Fruit fly (Drosophila melanogaster) whole organism, embryonic: ENCODE data around the gene CG2841.

ENCODE experiments used
- Asciz ChIP-seq: fragments of 200-800 bp; sonication (Bioruptor generic); optimal IDR thresholded peaks from 2 replicates; lab custom pipeline; 2017; ENCODE audit warnings: missing biosample characterization, mild to moderate bottlenecking, missing genetic modification characterization, missing genetic modification reagents
- Atf-2 ChIP-seq: fragments of 200-800 bp; sonication (Bioruptor generic); optimal IDR thresholded peaks from 2 replicates; lab custom pipeline; 2016; ENCODE audit warnings: missing biosample characterization, missing genetic modification characterization
- Bteb2 ChIP-seq: fragments of 200-800 bp; sonication (Bioruptor generic); optimal IDR thresholded peaks from 2 replicates; lab custom pipeline; 2016; ENCODE audit warnings: missing biosample characterization, missing genetic modification characterization
- CG11696 ChIP-seq: fragments of 200-800 bp; sonication (Bioruptor generic); IDR thresholded peaks from 2 replicates; pipeline ENCODE4 v1.3.6; 2022; ENCODE audit warnings: missing biosample characterization, missing genetic modification characterization
- CG13123 ChIP-seq: fragments of 200-800 bp; sonication (Bioruptor generic); optimal IDR thresholded peaks from 2 replicates; lab custom pipeline; 2016; ENCODE audit warnings: missing biosample characterization, missing genetic modification characterization
- CG15011 ChIP-seq: fragments of 200-800 bp; sonication (Bioruptor generic); optimal IDR thresholded peaks from 3 replicates; lab custom pipeline; 2018; ENCODE audit warnings: missing biosample characterization, mild to moderate bottlenecking, missing genetic modification characterization
- CG15696 ChIP-seq: fragments of 200-800 bp; sonication (Bioruptor generic); optimal IDR thresholded peaks from 2 replicates; lab custom pipeline; 2019; ENCODE audit warnings: missing biosample characterization, mild to moderate bottlenecking, missing genetic modification characterization, moderate library complexity
- CG2889 ChIP-seq: fragments of 200-800 bp; sonication (Bioruptor generic); IDR thresholded peaks from 3 replicates; pipeline ENCODE4 v1.3.6; 2022; ENCODE audit warnings: missing biosample characterization, missing genetic modification characterization
- CG31441 ChIP-seq: fragments of 200-800 bp; sonication (Bioruptor generic); IDR thresholded peaks from 2 replicates; pipeline ENCODE4 v1.3.6; 2022; ENCODE audit warnings: missing biosample characterization, missing genetic modification characterization
- CG34422 ChIP-seq: fragments of 200-800 bp; sonication (Bioruptor generic); IDR thresholded peaks from 3 replicates; pipeline ENCODE4 v1.3.6; 2022; ENCODE audit warnings: missing biosample characterization, missing genetic modification characterization
- CG3995 ChIP-seq: fragments of 200-800 bp; sonication (Bioruptor generic); optimal IDR thresholded peaks from 3 replicates; lab custom pipeline; 2016; ENCODE audit warnings: missing biosample characterization, missing genetic modification characterization
- CG4282 ChIP-seq: fragments of 200-800 bp; sonication (Bioruptor generic); optimal IDR thresholded peaks from 2 replicates; lab custom pipeline; 2016; ENCODE audit warnings: missing biosample characterization, missing genetic modification characterization
- CG8765 ChIP-seq: fragments of 200-800 bp; sonication (Bioruptor generic); IDR thresholded peaks from 2 replicates; pipeline ENCODE4 v1.3.6; 2022; ENCODE audit warnings: missing biosample characterization, missing genetic modification characterization
- CTCF ChIP-seq: fragments of 200-800 bp; sonication (Bioruptor generic); optimal IDR thresholded peaks from 2 replicates; lab custom pipeline; 2017; ENCODE audit warnings: missing biosample characterization, mild to moderate bottlenecking, missing genetic modification characterization, moderate library complexity
- CkIIα-i1 ChIP-seq: fragments of 200-800 bp; sonication (Bioruptor generic); IDR thresholded peaks from 2 replicates; pipeline ENCODE4 v1.3.6; 2022; ENCODE audit warnings: missing biosample characterization, missing genetic modification characterization
- D19B ChIP-seq: fragments of 200-800 bp; sonication (Bioruptor generic); optimal IDR thresholded peaks from 2 replicates; lab custom pipeline; 2017; ENCODE audit warnings: missing biosample characterization, mild to moderate bottlenecking, missing genetic modification characterization
- Doc2 ChIP-seq: fragments of 200-800 bp; sonication (Bioruptor generic); IDR thresholded peaks from 2 replicates; pipeline ENCODE4 v1.3.6; 2022; ENCODE audit warnings: missing biosample characterization, missing genetic modification characterization
- Doc3 ChIP-seq: fragments of 200-800 bp; sonication (Bioruptor generic); IDR thresholded peaks from 3 replicates; pipeline ENCODE4 v1.3.6; 2022; ENCODE audit warnings: missing biosample characterization, missing genetic modification characterization; ENCODE audit not compliant: partially characterized antibody
- Fer3 ChIP-seq: fragments of 200-800 bp; sonication (Bioruptor generic); optimal IDR thresholded peaks from 2 replicates; lab custom pipeline; 2018; ENCODE audit warnings: missing biosample characterization, mild to moderate bottlenecking, missing genetic modification characterization, moderate library complexity
- HHEX ChIP-seq: fragments of 200-800 bp; sonication (Bioruptor generic); optimal IDR thresholded peaks from 3 replicates; lab custom pipeline; 2017; ENCODE audit warnings: missing biosample characterization, mild to moderate bottlenecking, missing genetic modification characterization, missing genetic modification reagents
- Hr78 ChIP-seq, 2 experiments: fragments of 200-800 bp in 1 of 2; fragments of >200 bp in 1 of 2; sonication (Bioruptor generic) in 1 of 2; optimal IDR thresholded peaks; 2 replicates each; lab custom pipeline; 2017 to 2019; ENCODE audit warnings: missing biosample characterization in 2 of 2, missing genetic modification characterization in 2 of 2, mild to moderate bottlenecking in 1 of 2, moderate library complexity in 1 of 2
- Max ChIP-seq: fragments of 200-800 bp; sonication (Bioruptor generic); optimal IDR thresholded peaks from 2 replicates; lab custom pipeline; 2016; ENCODE audit warnings: missing biosample characterization, mild to moderate bottlenecking, missing genetic modification characterization
- Poxn ChIP-seq: fragments of 200-800 bp; sonication (Bioruptor generic); IDR thresholded peaks from 2 replicates; pipeline ENCODE4 v1.3.6; 2022; ENCODE audit warnings: missing biosample characterization, missing genetic modification characterization
- Side ChIP-seq: fragments of 200-800 bp; sonication (Bioruptor generic); optimal IDR thresholded peaks from 2 replicates; lab custom pipeline; 2016; ENCODE audit warnings: missing biosample characterization, missing genetic modification characterization
- Six4 ChIP-seq: fragments of 200-800 bp; sonication (Bioruptor generic); optimal IDR thresholded peaks from 2 replicates; lab custom pipeline; 2016; ENCODE audit warnings: missing biosample characterization, missing genetic modification characterization
- Sox102F ChIP-seq: fragments of 200-800 bp; sonication (Bioruptor generic); optimal IDR thresholded peaks from 2 replicates; lab custom pipeline; 2018; ENCODE audit warnings: missing biosample characterization, mild to moderate bottlenecking, missing genetic modification characterization, moderate library complexity
- Sry-β ChIP-seq: fragments of 200-800 bp; sonication (Bioruptor generic); optimal IDR thresholded peaks from 2 replicates; lab custom pipeline; 2018; ENCODE audit warnings: missing biosample characterization, mild to moderate bottlenecking, missing genetic modification characterization, moderate library complexity
- Vsx1 ChIP-seq: fragments of 200-800 bp; sonication (Bioruptor generic); optimal IDR thresholded peaks from 2 replicates; lab custom pipeline; 2017; ENCODE audit warnings: missing biosample characterization, mild to moderate bottlenecking, missing genetic modification characterization, missing genetic modification reagents
- ab ChIP-seq: fragments of 200-800 bp; sonication (Bioruptor generic); optimal IDR thresholded peaks from 2 replicates; lab custom pipeline; 2016; ENCODE audit warnings: missing biosample characterization, missing genetic modification characterization
- aop ChIP-seq: fragments of 200-800 bp; sonication (Bioruptor generic); IDR thresholded peaks from 2 replicates; pipeline ENCODE4 v1.3.6; 2022; ENCODE audit warnings: missing biosample characterization, missing genetic modification characterization
- da ChIP-seq: fragments of 200-800 bp; sonication (Bioruptor generic); optimal IDR thresholded peaks from 2 replicates; lab custom pipeline; 2016; ENCODE audit warnings: missing biosample characterization, missing genetic modification characterization
- danr ChIP-seq: fragments of 200-800 bp; sonication (Bioruptor generic); IDR thresholded peaks from 2 replicates; pipeline ENCODE4 v1.3.6; 2022; ENCODE audit warnings: missing biosample characterization, missing genetic modification characterization
- dmrt99B ChIP-seq: fragments of 200-800 bp; sonication (Bioruptor generic); optimal IDR thresholded peaks from 2 replicates; lab custom pipeline; 2018; ENCODE audit warnings: missing biosample characterization, mild to moderate bottlenecking, missing genetic modification characterization, moderate library complexity
- gsb-n ChIP-seq: fragments of 200-800 bp; sonication (Bioruptor generic); optimal IDR thresholded peaks from 3 replicates; lab custom pipeline; 2018; ENCODE audit warnings: missing biosample characterization, mild to moderate bottlenecking, missing genetic modification characterization
- hkb ChIP-seq, 2 experiments: fragments of 200-800 bp in 1 of 2; fragments of >200 bp in 1 of 2; sonication (Bioruptor generic) in 1 of 2; IDR thresholded peaks in 1 of 2; optimal IDR thresholded peaks in 1 of 2; 2 replicates each; pipeline versions ENCODE4 v1.3.6 to Lab custom; 2017 to 2022; ENCODE audit warnings: missing biosample characterization in 1 of 2, missing genetic modification characterization in 1 of 2
- hth ChIP-seq: fragments of >200 bp; optimal IDR thresholded peaks from 2 replicates; lab custom pipeline; 2017; ENCODE audit warnings: inconsistent platforms
- jumu ChIP-seq: fragments of 200-800 bp; sonication (Bioruptor generic); optimal IDR thresholded peaks from 3 replicates; lab custom pipeline; 2016; ENCODE audit warnings: missing biosample characterization, missing genetic modification characterization
- knrl ChIP-seq: fragments of 200-800 bp; sonication (Bioruptor generic); IDR thresholded peaks from 3 replicates; pipeline ENCODE4 v1.3.6; 2022; ENCODE audit warnings: missing biosample characterization, missing genetic modification characterization; ENCODE audit not compliant: partially characterized antibody
- pum ChIP-seq: fragments of 200-800 bp; sonication (Bioruptor generic); optimal IDR thresholded peaks from 2 replicates; lab custom pipeline; 2016; ENCODE audit warnings: missing biosample characterization, missing genetic modification characterization
- ranshi ChIP-seq: fragments of 200-800 bp; sonication (Bioruptor generic); IDR thresholded peaks from 2 replicates; pipeline ENCODE4 v1.3.6; 2022; ENCODE audit warnings: missing biosample characterization, missing genetic modification characterization
- row ChIP-seq: fragments of 200-800 bp; sonication (Bioruptor generic); IDR thresholded peaks from 3 replicates; pipeline ENCODE4 v1.3.6; 2022; ENCODE audit warnings: missing biosample characterization, missing genetic modification characterization
- sd ChIP-seq: fragments of 200-800 bp; sonication (Bioruptor generic); optimal IDR thresholded peaks from 3 replicates; lab custom pipeline; 2018; ENCODE audit warnings: missing biosample characterization, mild to moderate bottlenecking, missing genetic modification characterization, moderate library complexity
- sens ChIP-seq: fragments of 200-800 bp; sonication (Bioruptor generic); peaks from one replicate; lab custom pipeline; 2016; ENCODE audit warnings: missing biosample characterization, missing genetic modification characterization
- sima ChIP-seq: fragments of 200-800 bp; sonication (Bioruptor generic); optimal IDR thresholded peaks from 2 replicates; lab custom pipeline; 2016; ENCODE audit warnings: missing biosample characterization, missing genetic modification characterization
- sr ChIP-seq: fragments of 200-800 bp; sonication (Bioruptor generic); IDR thresholded peaks from 3 replicates; pipeline ENCODE4 v1.3.6; 2022; ENCODE audit warnings: missing biosample characterization, missing genetic modification characterization
- trh ChIP-seq: fragments of 200-800 bp; sonication (Bioruptor generic); optimal IDR thresholded peaks from 2 replicates; lab custom pipeline; 2016; ENCODE audit warnings: missing biosample characterization, missing genetic modification characterization
- tx ChIP-seq: fragments of 200-800 bp; sonication (Bioruptor generic); optimal IDR thresholded peaks from 2 replicates; lab custom pipeline; 2016; ENCODE audit warnings: missing biosample characterization, missing genetic modification characterization
- usp ChIP-seq: fragments of >200 bp; optimal IDR thresholded peaks from 2 replicates; lab custom pipeline; 2017; ENCODE audit warnings: missing biosample characterization, missing genetic modification characterization
- zen ChIP-seq: fragments of 200-800 bp; sonication (Bioruptor generic); optimal IDR thresholded peaks from 3 replicates; lab custom pipeline; 2018; ENCODE audit warnings: missing biosample characterization, mild to moderate bottlenecking, missing genetic modification characterization, moderate library complexity

Gene CG2841

DNA sequence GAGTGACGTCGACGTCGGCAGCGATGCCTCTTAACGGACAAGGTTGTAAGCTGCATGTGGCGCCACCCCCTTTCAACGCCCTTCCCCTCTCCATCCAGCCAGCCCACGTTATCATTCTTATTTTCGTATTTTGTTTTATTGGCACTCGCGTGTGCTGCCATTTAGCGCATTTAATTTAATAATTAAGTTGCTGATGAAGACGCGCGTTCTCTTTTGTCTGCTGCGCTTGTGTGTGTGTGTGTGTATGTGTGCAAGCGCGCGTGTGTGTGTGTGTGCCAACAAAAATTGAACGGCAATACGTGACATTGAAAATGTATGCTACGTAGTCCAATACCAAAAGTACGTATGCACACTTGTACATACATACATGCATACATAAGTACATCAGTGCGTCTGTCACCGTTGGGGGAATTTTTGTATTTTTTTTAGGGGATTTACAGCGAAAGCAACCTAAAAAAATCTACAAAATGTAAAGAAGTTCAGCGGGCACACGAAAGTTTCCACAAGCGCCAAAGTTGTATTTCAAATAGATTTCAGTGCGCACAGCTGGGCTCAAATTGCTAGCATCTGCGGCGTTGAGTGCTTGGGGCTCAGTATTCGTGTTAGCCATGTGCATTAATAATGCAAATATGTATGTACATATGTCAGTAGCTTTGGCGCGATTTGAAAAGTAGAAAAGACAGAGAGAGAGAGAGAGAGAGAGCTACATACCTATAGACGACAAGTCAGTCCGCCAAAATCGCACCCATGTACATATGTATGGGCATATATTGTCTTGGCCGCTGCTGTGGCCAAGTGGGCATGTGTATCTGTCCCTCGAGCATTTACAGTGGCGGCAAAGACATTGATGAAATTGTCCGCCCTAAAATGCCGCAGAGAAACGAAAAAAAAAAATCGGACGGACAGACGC, 64.3 kb downstream of the CG2841 start (continued):
- TF ChIP-seq CG11696 (GFP tag; lab: Robert Waterston, UW) = peak; percentile 97
- TF ChIP-seq sens (GFP tag; lab: Kevin White, UChicago) = peak; percentile 98
- peak; percentile 82 for TF ChIP-seq row
- peak; percentile 57 for TF ChIP-seq Atf-2 (GFP tag; lab: Kevin White, UChicago)
- peak; percentile 38 for TF ChIP-seq CTCF (GFP tag; lab: Kevin White, UChicago)
- TF ChIP-seq CG3995 (GFP tag; lab: Kevin White, UChicago) = peak; percentile 20
- TF ChIP-seq CG15696 = peak; percentile 47
- TF ChIP-seq CG31441 = peak; percentile 82
- 0 out of 2 replicates have a peak, but pooled peaks have one; percentile 11 for TF ChIP-seq Doc2 (GFP tag; lab: Robert Waterston, UW)
- no peak for TF ChIP-seq knrl
- TF ChIP-seq CG15011 (GFP tag; lab: Kevin White, UChicago) = peak; percentile 71
- TF ChIP-seq CG8765 (GFP tag; lab: Robert Waterston, UW) = peak; percentile 68
- peak; percentile 55 for TF ChIP-seq Bteb2 (GFP tag; lab: Kevin White, UChicago)
- TF ChIP-seq Sox102F (GFP tag; lab: Kevin White, UChicago) = peak; percentile 83
- TF ChIP-seq hkb (optimal IDR thresholded peaks at IDR 0.05; lab: Kevin White, UChicago) = no peak
- TF ChIP-seq hkb (GFP tag; IDR thresholded peaks at IDR 0.05; lab: Robert Waterston, UW) = peak; percentile 85
- peak; percentile 86 for TF ChIP-seq jumu (GFP tag; lab: Kevin White, UChicago)
- peak; percentile 73 for TF ChIP-seq Asciz (GFP tag; lab: Kevin White, UChicago)
- TF ChIP-seq trh (GFP tag; lab: Kevin White, UChicago) = peak; percentile 21
- peak; percentile 83; the same call in 1 of the 2 replicates for TF ChIP-seq ranshi (GFP tag; lab: Robert Waterston, UW)
- TF ChIP-seq CkIIα-i1 (GFP tag; lab: Robert Waterston, UW) = 0 out of 2 replicates have a peak, but pooled peaks have one; percentile 14
- TF ChIP-seq danr (GFP tag; lab: Robert Waterston, UW) = peak; percentile 82
- TF ChIP-seq HHEX (GFP tag; lab: Kevin White, UChicago) = peak; percentile 83
- peak; percentile 56 for TF ChIP-seq zen
- TF ChIP-seq Vsx1 = peak; percentile 50
- peak; percentile 22; the same call in 1 of the 2 replicates for TF ChIP-seq Poxn
- peak; percentile 37 for TF ChIP-seq sd (tag; lab: Kevin White, UChicago)
- peak; percentile 51 for TF ChIP-seq ab
- TF ChIP-seq tx (GFP tag; lab: Kevin White, UChicago) = peak; percentile 79
- TF ChIP-seq gsb-n (tag; lab: Kevin White, UChicago) = peak; percentile 57
- TF ChIP-seq CG13123 (GFP tag; lab: Kevin White, UChicago) = peak; percentile 44
- peak; percentile 68; the same call in 1 of the 3 replicates for TF ChIP-seq sr (GFP tag; lab: Robert Waterston, UW)
- peak; percentile 75 for TF ChIP-seq Six4 (GFP tag; lab: Kevin White, UChicago)
- TF ChIP-seq usp (GFP tag; lab: Kevin White, UChicago) = no peak
- TF ChIP-seq CG34422 (GFP tag; lab: Robert Waterston, UW) = peak; percentile 84
- TF ChIP-seq Hr78 (GFP tag; optimal IDR thresholded peaks at IDR 0.05; lab: Kevin White, UChicago) = peak in 1 of 2 experiments; percentile 56
- TF ChIP-seq sima = no peak
- TF ChIP-seq Sry-β = no peak
- TF ChIP-seq Max (GFP tag; lab: Kevin White, UChicago) = peak; percentile 58
- peak; percentile 51; the same call in 1 of the 3 replicates for TF ChIP-seq CG2889 (GFP tag; lab: Robert Waterston, UW)
- TF ChIP-seq aop (GFP tag; lab: Robert Waterston, UW) = no peak
- TF ChIP-seq Fer3 (tag; lab: Kevin White, UChicago) = peak; percentile 76
- TF ChIP-seq Doc3 (GFP tag; lab: Robert Waterston, UW) = no peak
- TF ChIP-seq dmrt99B = peak; percentile 91
- TF ChIP-seq D19B (GFP tag; lab: Kevin White, UChicago) = peak; percentile 61
- TF ChIP-seq CG4282 = peak; percentile 32
- peak; percentile 72 for TF ChIP-seq da
- peak; percentile 76 for TF ChIP-seq pum (GFP tag; lab: Kevin White, UChicago)
- TF ChIP-seq hth (lab: Kevin White, UChicago) = no peak
- peak; percentile 78 for TF ChIP-seq Side
